Fruit fly (Drosophila melanogaster) whole organism, prepupa: ENCODE measurements around the gene Yp2.

Experiments
- CG10631 ChIP-seq: fragments of 200-800 bp; sonication (Bioruptor generic); optimal IDR thresholded peaks from 2 replicates; lab custom pipeline; 2016; ENCODE audit warnings: missing biosample characterization, missing genetic modification characterization
- CG10669 ChIP-seq: fragments of 200-800 bp; sonication (Bioruptor generic); optimal IDR thresholded peaks from 3 replicates; lab custom pipeline; 2018; ENCODE audit warnings: missing biosample characterization, mild to moderate bottlenecking, missing genetic modification characterization, moderate library complexity
- CG11294 ChIP-seq: fragments of 200-800 bp; sonication (Bioruptor generic); IDR thresholded peaks from 2 replicates; pipeline ENCODE4 v1.3.6; 2022; ENCODE audit warnings: missing biosample characterization, missing genetic modification characterization
- CG11762 ChIP-seq: fragments of 200-800 bp; sonication (Bioruptor generic); optimal IDR thresholded peaks from 3 replicates; lab custom pipeline; 2016; ENCODE audit warnings: missing biosample characterization, missing genetic modification characterization; ENCODE audit not compliant: insufficient read depth
- CG11902 ChIP-seq: fragments of 200-800 bp; sonication (Bioruptor generic); optimal IDR thresholded peaks from 3 replicates; lab custom pipeline; 2016; ENCODE audit warnings: missing biosample characterization, missing genetic modification characterization
- CG15336 ChIP-seq: fragments of 200-800 bp; sonication (Bioruptor generic); IDR thresholded peaks from 2 replicates; pipeline ENCODE4 v1.3.6; 2022; ENCODE audit warnings: missing biosample characterization, missing genetic modification characterization
- CG31627 ChIP-seq: fragments of 200-800 bp; sonication (Bioruptor generic); optimal IDR thresholded peaks from 3 replicates; lab custom pipeline; 2016; ENCODE audit warnings: missing biosample characterization, missing genetic modification characterization
- CG34406 ChIP-seq: fragments of 200-800 bp; sonication (Bioruptor generic); optimal IDR thresholded peaks from 3 replicates; lab custom pipeline; 2016; ENCODE audit warnings: missing biosample characterization, missing genetic modification characterization
- CG3919 ChIP-seq: fragments of 200-800 bp; sonication (Bioruptor generic); optimal IDR thresholded peaks from 3 replicates; lab custom pipeline; 2016; ENCODE audit warnings: missing biosample characterization, missing genetic modification characterization
- CG4318 ChIP-seq: fragments of 200-800 bp; sonication (Bioruptor generic); optimal IDR thresholded peaks from 3 replicates; lab custom pipeline; 2017; ENCODE audit warnings: missing biosample characterization, mild to moderate bottlenecking, missing genetic modification characterization
- CG6276 ChIP-seq: fragments of 200-800 bp; sonication (Bioruptor generic); optimal IDR thresholded peaks from 2 replicates; lab custom pipeline; 2017; ENCODE audit warnings: missing biosample characterization, mild to moderate bottlenecking, missing genetic modification characterization
- CG6792 ChIP-seq: fragments of 200-800 bp; sonication (Bioruptor generic); optimal IDR thresholded peaks from 3 replicates; lab custom pipeline; 2016; ENCODE audit warnings: missing biosample characterization, missing genetic modification characterization
- CG7368 ChIP-seq: fragments of 200-800 bp; sonication (Bioruptor generic); optimal IDR thresholded peaks from 3 replicates; lab custom pipeline; 2016; ENCODE audit warnings: missing biosample characterization, missing genetic modification characterization
- CG8119 ChIP-seq: fragments of 200-800 bp; sonication (Bioruptor generic); IDR thresholded peaks from 3 replicates; pipeline ENCODE4 v1.3.6; 2022; ENCODE audit warnings: missing biosample characterization, missing genetic modification characterization
- CG8319 ChIP-seq: fragments of 200-800 bp; sonication (Bioruptor generic); optimal IDR thresholded peaks from 3 replicates; lab custom pipeline; 2016; ENCODE audit warnings: missing biosample characterization, missing genetic modification characterization
- CG9139 ChIP-seq: fragments of 200-800 bp; sonication (Bioruptor generic); optimal IDR thresholded peaks from 3 replicates; lab custom pipeline; 2017; ENCODE audit warnings: missing biosample characterization, mild to moderate bottlenecking, missing genetic modification characterization
- Eip75B ChIP-seq: fragments of 200-800 bp; sonication (Bioruptor generic); optimal IDR thresholded peaks from 3 replicates; lab custom pipeline; 2016; ENCODE audit warnings: missing biosample characterization, missing genetic modification characterization
- Eip78C ChIP-seq: fragments of 200-800 bp; sonication (Bioruptor generic); peaks from one replicate; lab custom pipeline; 2016; ENCODE audit warnings: missing biosample characterization, missing genetic modification characterization
- Eip93F ChIP-seq: fragments of 200-800 bp; sonication (Bioruptor generic); optimal IDR thresholded peaks from 2 replicates; lab custom pipeline; 2016; ENCODE audit warnings: missing biosample characterization, mild to moderate bottlenecking, missing genetic modification characterization
- Ets21C ChIP-seq: fragments of 200-800 bp; sonication (Bioruptor generic); optimal IDR thresholded peaks from 3 replicates; lab custom pipeline; 2016; ENCODE audit warnings: missing biosample characterization, missing genetic modification characterization
- Ets96B ChIP-seq: fragments of 200-800 bp; optimal IDR thresholded peaks from 2 replicates; lab custom pipeline; 2019; ENCODE audit warnings: missing biosample characterization, mild to moderate bottlenecking, missing genetic modification characterization, moderate library complexity
- Gug ChIP-seq: fragments of 200-800 bp; sonication (Bioruptor generic); IDR thresholded peaks from 2 replicates; pipeline ENCODE4 v1.3.6; 2022; ENCODE audit warnings: missing biosample characterization, missing genetic modification characterization
- Hr38 ChIP-seq: sonication (Bioruptor generic); optimal IDR thresholded peaks from 2 replicates; lab custom pipeline; 2016; ENCODE audit warnings: missing biosample characterization, missing genetic modification characterization
- Hr39 ChIP-seq: fragments of 200-800 bp; sonication (Bioruptor generic); optimal IDR thresholded peaks from 2 replicates; lab custom pipeline; 2016; ENCODE audit warnings: missing biosample characterization, missing genetic modification characterization
- Hr4 ChIP-seq: fragments of 200-800 bp; sonication (Bioruptor generic); optimal IDR thresholded peaks from 3 replicates; lab custom pipeline; 2016; ENCODE audit warnings: missing biosample characterization, missing genetic modification characterization
- Lpt ChIP-seq: fragments of 200-800 bp; sonication (Bioruptor generic); optimal IDR thresholded peaks from 3 replicates; lab custom pipeline; 2016; ENCODE audit warnings: missing biosample characterization, missing genetic modification characterization
- Met ChIP-seq: fragments of 200-800 bp; sonication (Bioruptor generic); optimal IDR thresholded peaks from 3 replicates; lab custom pipeline; 2016; ENCODE audit warnings: missing biosample characterization, missing genetic modification characterization
- Sox102F ChIP-seq: fragments of 200-800 bp; sonication (Bioruptor generic); optimal IDR thresholded peaks from 2 replicates; lab custom pipeline; 2016; ENCODE audit warnings: missing biosample characterization, mild to moderate bottlenecking, missing genetic modification characterization
- Sox14 ChIP-seq: fragments of 200-800 bp; sonication (Bioruptor generic); optimal IDR thresholded peaks from 3 replicates; lab custom pipeline; 2016; ENCODE audit warnings: missing biosample characterization, missing genetic modification characterization
- Sox15 ChIP-seq: fragments of 200-800 bp; sonication (Bioruptor generic); optimal IDR thresholded peaks from 3 replicates; lab custom pipeline; 2016; ENCODE audit warnings: missing biosample characterization, missing genetic modification characterization
- acj6 ChIP-seq: fragments of 200-800 bp; sonication (Bioruptor generic); optimal IDR thresholded peaks from 3 replicates; lab custom pipeline; 2016; ENCODE audit warnings: missing biosample characterization, missing genetic modification characterization
- cyc ChIP-seq: fragments of 200-800 bp; sonication (Bioruptor generic); optimal IDR thresholded peaks from 3 replicates; lab custom pipeline; 2016; ENCODE audit warnings: missing biosample characterization, missing genetic modification characterization
- dac ChIP-seq: fragments of 200-800 bp; sonication (Bioruptor generic); optimal IDR thresholded peaks from 2 replicates; lab custom pipeline; 2017; ENCODE audit warnings: missing biosample characterization, mild to moderate bottlenecking, missing genetic modification characterization
- dsx ChIP-seq: fragments of 200-800 bp; optimal IDR thresholded peaks from 3 replicates; lab custom pipeline; 2019; ENCODE audit warnings: missing biosample characterization, mild to moderate bottlenecking, missing genetic modification characterization, moderate library complexity; ENCODE audit not compliant: poor library complexity, severe bottlenecking
- eg ChIP-seq: fragments of 200-800 bp; sonication (Bioruptor generic); IDR thresholded peaks from 3 replicates; pipeline ENCODE4 v1.3.6; 2022; ENCODE audit warnings: missing biosample characterization, missing genetic modification characterization
- fd59A ChIP-seq: fragments of 200-800 bp; sonication (Bioruptor generic); optimal IDR thresholded peaks from 2 replicates; lab custom pipeline; 2017; ENCODE audit warnings: missing biosample characterization, mild to moderate bottlenecking, missing genetic modification characterization, missing genetic modification reagents
- fd85E ChIP-seq: fragments of 200-800 bp; sonication (Bioruptor generic); optimal IDR thresholded peaks from 3 replicates; lab custom pipeline; 2016; ENCODE audit warnings: missing biosample characterization, missing genetic modification characterization
- fkh ChIP-seq: fragments of 200-800 bp; sonication (Bioruptor generic); optimal IDR thresholded peaks from 3 replicates; lab custom pipeline; 2017; ENCODE audit warnings: missing biosample characterization, mild to moderate bottlenecking, missing genetic modification characterization, moderate library complexity
- lz ChIP-seq: fragments of 200-800 bp; sonication (Bioruptor generic); optimal IDR thresholded peaks from 3 replicates; lab custom pipeline; 2016; ENCODE audit warnings: missing biosample characterization, missing genetic modification characterization
- net ChIP-seq: fragments of 200-800 bp; sonication (Bioruptor generic); optimal IDR thresholded peaks from 3 replicates; lab custom pipeline; 2016; ENCODE audit warnings: missing biosample characterization, missing genetic modification characterization
- salr ChIP-seq, 2 experiments: fragments of 200-800 bp; sonication (Bioruptor generic); optimal IDR thresholded peaks; 3 replicates each; lab custom pipeline; 2016 to 2018; ENCODE audit warnings: missing biosample characterization in 2 of 2, missing genetic modification characterization in 2 of 2, mild to moderate bottlenecking in 1 of 2
- spab ChIP-seq: fragments of 200-800 bp; sonication (Bioruptor generic); optimal IDR thresholded peaks from 2 replicates; lab custom pipeline; 2017; ENCODE audit warnings: missing biosample characterization, mild to moderate bottlenecking, missing genetic modification characterization, missing genetic modification reagents
- ss ChIP-seq, 2 experiments: fragments of 200-800 bp; sonication (Bioruptor generic); optimal IDR thresholded peaks; 2 replicates in 1 of 2; 3 replicates in 1 of 2; lab custom pipeline; 2017 to 2018; ENCODE audit warnings: mild to moderate bottlenecking in 2 of 2, missing biosample characterization in 2 of 2, missing genetic modification characterization in 2 of 2, moderate library complexity in 1 of 2
- svp ChIP-seq: fragments of 200-800 bp; sonication (Bioruptor generic); peaks from one replicate; lab custom pipeline; 2016; ENCODE audit warnings: missing biosample characterization, missing genetic modification characterization
- topi ChIP-seq: fragments of 200-800 bp; sonication (Bioruptor generic); optimal IDR thresholded peaks from 3 replicates; lab custom pipeline; 2016; ENCODE audit warnings: missing biosample characterization, missing genetic modification characterization
- vri ChIP-seq: fragments of 200-800 bp; sonication (Bioruptor generic); optimal IDR thresholded peaks from 3 replicates; lab custom pipeline; 2016; ENCODE audit warnings: missing biosample characterization, mild to moderate bottlenecking, missing genetic modification characterization

Yp2 gene

dm6 chrX:10088023-10088913, 35.8 kb upstream of the Yp2 start (continued):
- TF ChIP-seq dac (GFP tag; lab: Kevin White, UChicago) (peak; percentile 42), acj6 (GFP tag; lab: Kevin White, UChicago) (peak; percentile 76), salr (GFP tag; optimal IDR thresholded peaks at IDR 0.05; lab: Kevin White, UChicago) (peak; percentile 21 to 49), Lpt (peak; percentile 51), fd59A (GFP tag; lab: Kevin White, UChicago) (peak; percentile 71), ss (GFP tag; optimal IDR thresholded peaks at IDR 0.05; lab: Kevin White, UChicago) (peak; percentile 72 to 76), CG11294 (GFP tag; lab: Robert Waterston, UW) (peak; percentile 44; the same call in 1 of the 2 replicates), CG34406 (peak; percentile 85), CG7368 (GFP tag; lab: Kevin White, UChicago) (peak; percentile 63), Sox15 (GFP tag; lab: Kevin White, UChicago) (peak; percentile 73)

dm6 chrX:10086095-10086888, 33.9 kb upstream of the Yp2 start, which contains the start of the genes Naxe and RhoU:
Naxe (minus strand) TSS chrX:10086171.
RhoU (plus strand) TSS chrX:10086527.
- 0 out of 2 replicates have a peak, but pooled peaks have one; percentile 20 for TF ChIP-seq CG15336 (GFP tag; lab: Robert Waterston, UW)
- no peak for TF ChIP-seq CG11902 (GFP tag; lab: Kevin White, UChicago)
- TF ChIP-seq dac (GFP tag; lab: Kevin White, UChicago): no peak
- TF ChIP-seq acj6 (GFP tag; lab: Kevin White, UChicago): no peak
- TF ChIP-seq CG6792 (GFP tag; lab: Kevin White, UChicago): no peak
- no peak for TF ChIP-seq net (GFP tag; lab: Kevin White, UChicago)
- peak; percentile 59; the same call in 2 of the 3 replicates for TF ChIP-seq eg (GFP tag; lab: Robert Waterston, UW)
- no peak for TF ChIP-seq fkh
- TF ChIP-seq CG6276 (GFP tag; lab: Kevin White, UChicago): no peak
- peak; percentile 35 for TF ChIP-seq Sox14
- TF ChIP-seq CG10669 (GFP tag; lab: Kevin White, UChicago): no peak
- TF ChIP-seq Hr39 (GFP tag; lab: Kevin White, UChicago): peak; percentile 36
- TF ChIP-seq Eip93F (GFP tag; lab: Kevin White, UChicago): no peak
- peak; percentile 31 for TF ChIP-seq cyc (GFP tag; lab: Kevin White, UChicago)
- peak; percentile 77 for TF ChIP-seq svp (GFP tag; lab: Kevin White, UChicago)
- TF ChIP-seq Met (GFP tag; lab: Kevin White, UChicago): no peak
- peak; percentile 50 for TF ChIP-seq lz (GFP tag; lab: Kevin White, UChicago)
- no peak for TF ChIP-seq fd85E
- no peak for TF ChIP-seq CG11762 (GFP tag; lab: Kevin White, UChicago)
- TF ChIP-seq Hr4 (GFP tag; lab: Kevin White, UChicago): no peak
- no peak for TF ChIP-seq salr (GFP tag; optimal IDR thresholded peaks at IDR 0.05; lab: Kevin White, UChicago)
- TF ChIP-seq Ets96B (tag; lab: Kevin White, UChicago): no peak
- TF ChIP-seq CG8319 (GFP tag; lab: Kevin White, UChicago): no peak
- no peak for TF ChIP-seq Hr38
- TF ChIP-seq Eip75B (GFP tag; lab: Kevin White, UChicago): peak; percentile 20
- no peak for TF ChIP-seq topi (GFP tag; lab: Kevin White, UChicago)
- peak; percentile 18; the same call in 1 of the 2 replicates for TF ChIP-seq Gug (GFP tag; lab: Robert Waterston, UW)
- TF ChIP-seq CG4318: no peak
- TF ChIP-seq CG3919 (GFP tag; lab: Kevin White, UChicago): no peak
- TF ChIP-seq Ets21C (GFP tag; lab: Kevin White, UChicago): peak; percentile 25
- TF ChIP-seq CG9139 (GFP tag; lab: Kevin White, UChicago): no peak
- no peak for TF ChIP-seq CG11294 (GFP tag; lab: Robert Waterston, UW)
- no peak for TF ChIP-seq vri
- TF ChIP-seq spab (GFP tag; lab: Kevin White, UChicago): no peak
- TF ChIP-seq Lpt: no peak
- peak; percentile 54 for TF ChIP-seq Eip78C
- TF ChIP-seq CG31627: peak; percentile 47
- TF ChIP-seq Sox102F (GFP tag; lab: Kevin White, UChicago): no peak
- TF ChIP-seq dsx: no peak
- TF ChIP-seq CG8119 (GFP tag; lab: Robert Waterston, UW): peak; percentile 30; the same call in 1 of the 3 replicates
- no peak for TF ChIP-seq CG10631 (GFP tag; lab: Kevin White, UChicago)
